Fruit fly (Drosophila melanogaster): Measurements from ENCODE around the gene CG6180.
A peak's percentile ranks its signal among the peaks of the same experiment; 100 is the strongest.

CG6180 gene

dm6 chr2L:12707540-12707939 is at the start of gene CG6180, which contains the start of gene CG15484:
Gene CG6180, plus strand, starts transcription at chr2L:12707661.
Gene CG15484, minus strand, starts transcription at chr2L:12707711.
- peak; percentile 8 for TF ChIP-seq CG9705 (GFP tag; optimal IDR thresholded peaks at IDR 0.05)
- TF ChIP-seq usp (GFP tag; optimal IDR thresholded peaks at IDR 0.05) = no peak
- TF ChIP-seq h (GFP tag; optimal IDR thresholded peaks at IDR 0.05) = no peak
- TF ChIP-seq Myc (optimal IDR thresholded peaks at IDR 0.05) = peak; percentile 41
- TF ChIP-seq Rel (GFP tag; optimal IDR thresholded peaks at IDR 0.05) = no peak
- peak; percentile 56 for TF ChIP-seq Rel (tag; optimal IDR thresholded peaks at IDR 0.05)
- TF ChIP-seq rgr (GFP tag; optimal IDR thresholded peaks at IDR 0.05) = peak; percentile 46
- TF ChIP-seq brk (GFP tag; optimal IDR thresholded peaks at IDR 0.05) = no peak

- no peak for TF ChIP-seq Dif (GFP tag; optimal IDR thresholded peaks at IDR 0.05; ENCODE audit: partially characterized antibody)
- TF ChIP-seq HLH106 (tag; optimal IDR thresholded peaks at IDR 0.05) = no peak
- no peak for TF ChIP-seq jim (GFP tag; optimal IDR thresholded peaks at IDR 0.05)
- TF ChIP-seq br (GFP tag; optimal IDR thresholded peaks at IDR 0.05) = no peak
- no peak for TF ChIP-seq foxo (GFP tag; optimal IDR thresholded peaks at IDR 0.05)
- no peak for TF ChIP-seq dsf (GFP tag; optimal IDR thresholded peaks at IDR 0.05; ENCODE audit: borderline replicate concordance)
- TF ChIP-seq N (GFP tag; optimal IDR thresholded peaks at IDR 0.05) = no peak
- no peak for TF ChIP-seq Jra (GFP tag; optimal IDR thresholded peaks at IDR 0.05)
- no peak for TF ChIP-seq OdsH (GFP tag; optimal IDR thresholded peaks at IDR 0.05)
- no peak for TF ChIP-seq h (GFP tag; optimal IDR thresholded peaks at IDR 0.05)
- TF ChIP-seq CG32264 (GFP tag; optimal IDR thresholded peaks at IDR 0.05) = no peak
- no peak for TF ChIP-seq woc (GFP tag; optimal IDR thresholded peaks at IDR 0.05)
- TF ChIP-seq Myc (optimal IDR thresholded peaks at IDR 0.05) = no peak
- TF ChIP-seq Hr83 (GFP tag; optimal IDR thresholded peaks at IDR 0.05; ENCODE audit: poor library complexity, severe bottlenecking) = no peak
- no peak for TF ChIP-seq ey (GFP tag; optimal IDR thresholded peaks at IDR 0.05)
- TF ChIP-seq psq (GFP tag; optimal IDR thresholded peaks at IDR 0.05) = no peak
- TF ChIP-seq Sp1 (GFP tag; optimal IDR thresholded peaks at IDR 0.05) = no peak
- no peak for TF ChIP-seq GATAd (GFP tag; optimal IDR thresholded peaks at IDR 0.05)
These were observed 41.4 kb upstream of the CG6180 start for dm6 chr2L:12666002-12666576.

- TF ChIP-seq Rel (GFP tag; optimal IDR thresholded peaks at IDR 0.05) (no peak), Rel (tag; optimal IDR thresholded peaks at IDR 0.05) (no peak), dsf (GFP tag; optimal IDR thresholded peaks at IDR 0.05; ENCODE audit: borderline replicate concordance) (no peak), CrebA (GFP tag; optimal IDR thresholded peaks at IDR 0.05; ENCODE audit: borderline replicate concordance) (no peak), HLH106 (tag; optimal IDR thresholded peaks at IDR 0.05) (no peak), fru (GFP tag; optimal IDR thresholded peaks at IDR 0.05) (no peak), OdsH (GFP tag; optimal IDR thresholded peaks at IDR 0.05) (no peak)
These were observed 37.8 kb upstream of the CG6180 start, which contains the start of gene Nepl7 for dm6 chr2L:12669614-12670013. Gene Nepl7, minus strand, starts transcription at chr2L:12669714.

- TF ChIP-seq dmrt93B (GFP tag; optimal IDR thresholded peaks at IDR 0.05) = no peak
- TF ChIP-seq usp (GFP tag; optimal IDR thresholded peaks at IDR 0.05) = no peak
- TF ChIP-seq GATAd (GFP tag; optimal IDR thresholded peaks at IDR 0.05) = no peak
- TF ChIP-seq dsf (GFP tag; optimal IDR thresholded peaks at IDR 0.05; ENCODE audit: borderline replicate concordance) = no peak
- TF ChIP-seq fru (GFP tag; optimal IDR thresholded peaks at IDR 0.05) = no peak
These were observed 35.2 kb upstream of the CG6180 start for dm6 chr2L:12672296-12672695.

DNA sequence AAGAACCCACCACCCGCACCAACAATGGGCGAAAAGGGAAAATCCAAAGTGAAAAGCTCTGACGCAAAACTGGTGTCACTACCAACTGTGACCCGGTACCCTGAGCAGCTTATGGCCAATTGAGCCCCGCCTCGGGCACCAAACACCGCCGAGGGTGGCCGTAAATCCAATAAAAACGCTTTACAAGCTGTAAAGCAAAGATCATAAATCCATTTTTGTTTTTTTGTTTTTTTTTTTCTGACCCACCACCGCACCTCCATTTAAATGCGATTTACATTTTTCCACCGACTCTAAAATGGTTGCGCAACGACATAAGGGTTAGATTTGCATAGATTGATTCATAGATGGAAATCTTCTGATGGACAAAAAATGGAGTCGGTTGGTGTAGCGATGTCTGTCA is 33.1 kb upstream of the CG6180 start:
- TF ChIP-seq dmrt93B (GFP tag; optimal IDR thresholded peaks at IDR 0.05) = no peak
- TF ChIP-seq CrebA (GFP tag; optimal IDR thresholded peaks at IDR 0.05; ENCODE audit: borderline replicate concordance) = no peak
- no peak for TF ChIP-seq fru (GFP tag; optimal IDR thresholded peaks at IDR 0.05)
- TF ChIP-seq Hr78 (GFP tag; optimal IDR thresholded peaks at IDR 0.05) = no peak
- no peak for TF ChIP-seq woc (GFP tag; optimal IDR thresholded peaks at IDR 0.05)
- no peak for TF ChIP-seq N (GFP tag; optimal IDR thresholded peaks at IDR 0.05)
- no peak for TF ChIP-seq sage (GFP tag; optimal IDR thresholded peaks at IDR 0.05)
- TF ChIP-seq CG9705 (GFP tag; optimal IDR thresholded peaks at IDR 0.05) = no peak
- TF ChIP-seq Hr83 (GFP tag; optimal IDR thresholded peaks at IDR 0.05; ENCODE audit: poor library complexity, severe bottlenecking) = no peak
- no peak for TF ChIP-seq OdsH (GFP tag; optimal IDR thresholded peaks at IDR 0.05)
- no peak for TF ChIP-seq Mio (GFP tag; optimal IDR thresholded peaks at IDR 0.05)
- TF ChIP-seq HLH106 (tag; optimal IDR thresholded peaks at IDR 0.05) = no peak
- no peak for TF ChIP-seq foxo (GFP tag; optimal IDR thresholded peaks at IDR 0.05)
- TF ChIP-seq psq (GFP tag; optimal IDR thresholded peaks at IDR 0.05) = no peak
- no peak for TF ChIP-seq Dfd (GFP tag; optimal IDR thresholded peaks at IDR 0.05)
- no peak for TF ChIP-seq tai (GFP tag; optimal IDR thresholded peaks at IDR 0.05)
- no peak for TF ChIP-seq Myc (optimal IDR thresholded peaks at IDR 0.05)
- TF ChIP-seq pan (optimal IDR thresholded peaks at IDR 0.05) = no peak
- no peak for TF ChIP-seq Hnf4 (GFP tag; optimal IDR thresholded peaks at IDR 0.05)
- no peak for TF ChIP-seq jim (GFP tag; optimal IDR thresholded peaks at IDR 0.05)

All from whole organism, wandering third instar larva.